Fruit fly (Drosophila melanogaster) whole organism, pupa: ENCODE measurements around the gene CG46281.
A peak's percentile ranks its signal among the peaks of the same experiment; 100 is the strongest.

ENCODE experiments used
- CG10348 ChIP-seq: fragments of 200-800 bp; sonication (Bioruptor generic); IDR thresholded peaks from 2 replicates; pipeline ENCODE4 v1.3.6; 2022; ENCODE audit warnings: missing biosample characterization, missing genetic modification characterization
- CG12605 ChIP-seq: fragments of 200-800 bp; sonication (Bioruptor generic); IDR thresholded peaks from 2 replicates; pipeline ENCODE4 v1.3.6; 2022; ENCODE audit warnings: missing biosample characterization, missing genetic modification characterization
- CG13204 ChIP-seq: fragments of 200-800 bp; sonication (Bioruptor generic); optimal IDR thresholded peaks from 2 replicates; lab custom pipeline; 2018; ENCODE audit warnings: missing biosample characterization, mild to moderate bottlenecking, missing genetic modification characterization, moderate library complexity
- CG14655 ChIP-seq: fragments of 200-800 bp; sonication (Bioruptor generic); optimal IDR thresholded peaks from 3 replicates; lab custom pipeline; 2017; ENCODE audit warnings: mild to moderate bottlenecking, missing biosample characterization, missing genetic modification reagents, missing genetic modification characterization
- CG15710 ChIP-seq: fragments of 200-800 bp; sonication (Bioruptor generic); optimal IDR thresholded peaks from 2 replicates; lab custom pipeline; 2018; ENCODE audit warnings: missing biosample characterization, mild to moderate bottlenecking, missing genetic modification characterization, moderate library complexity
- CG17806 ChIP-seq: fragments of 200-800 bp; sonication (Bioruptor generic); optimal IDR thresholded peaks from 2 replicates; lab custom pipeline; 2018; ENCODE audit warnings: missing biosample characterization, mild to moderate bottlenecking, missing genetic modification characterization, moderate library complexity
- CG32121 ChIP-seq: fragments of 200-800 bp; sonication (Bioruptor generic); IDR thresholded peaks from 2 replicates; pipeline ENCODE4 v1.3.6; 2022; ENCODE audit warnings: missing biosample characterization, missing genetic modification characterization
- CG34367 ChIP-seq: fragments of 200-800 bp; sonication (Bioruptor generic); optimal IDR thresholded peaks from 2 replicates; lab custom pipeline; 2018; ENCODE audit warnings: missing biosample characterization, mild to moderate bottlenecking, missing genetic modification characterization
- CG4496 ChIP-seq: fragments of 200-800 bp; sonication (Bioruptor generic); IDR thresholded peaks from 3 replicates; pipeline ENCODE4 v1.3.6; 2022; ENCODE audit warnings: missing biosample characterization, missing genetic modification characterization
- CG8159 ChIP-seq: fragments of 200-800 bp; sonication (Bioruptor generic); optimal IDR thresholded peaks from 3 replicates; lab custom pipeline; 2018; ENCODE audit warnings: missing biosample characterization, mild to moderate bottlenecking, missing genetic modification characterization, moderate library complexity
- CG8301 ChIP-seq: fragments of 200-800 bp; sonication (Bioruptor generic); optimal IDR thresholded peaks from 2 replicates; lab custom pipeline; 2018; ENCODE audit warnings: missing biosample characterization, mild to moderate bottlenecking, missing genetic modification characterization
- CG9948 ChIP-seq: fragments of 200-800 bp; sonication (Bioruptor generic); optimal IDR thresholded peaks from 2 replicates; lab custom pipeline; 2018; ENCODE audit warnings: missing biosample characterization, mild to moderate bottlenecking, missing genetic modification characterization, moderate library complexity
- D1 ChIP-seq: fragments of 200-800 bp; sonication (Bioruptor generic); optimal IDR thresholded peaks from 2 replicates; lab custom pipeline; 2018; ENCODE audit warnings: missing biosample characterization, mild to moderate bottlenecking, missing genetic modification characterization, moderate library complexity
- EcR ChIP-seq: fragments of 200-800 bp; sonication (Bioruptor generic); optimal IDR thresholded peaks from 3 replicates; lab custom pipeline; 2019; ENCODE audit warnings: missing biosample characterization, missing genetic modification characterization, mild to moderate bottlenecking, moderate library complexity, missing genetic modification reagents
- Ets98B ChIP-seq: fragments of 200-800 bp; sonication (Bioruptor generic); IDR thresholded peaks from 2 replicates; pipeline ENCODE4 v1.3.6; 2022; ENCODE audit warnings: missing biosample characterization, missing genetic modification characterization
- Pif1A ChIP-seq: fragments of 200-800 bp; sonication (Bioruptor generic); optimal IDR thresholded peaks from 3 replicates; lab custom pipeline; 2016; ENCODE audit warnings: missing biosample characterization, missing genetic modification characterization
- Pif1B ChIP-seq: fragments of 200-800 bp; sonication (Bioruptor generic); optimal IDR thresholded peaks from 3 replicates; lab custom pipeline; 2016; ENCODE audit warnings: missing biosample characterization, missing genetic modification characterization
- Snoo ChIP-seq: fragments of 200-800 bp; sonication (Bioruptor generic); optimal IDR thresholded peaks from 3 replicates; lab custom pipeline; 2017; ENCODE audit warnings: missing biosample characterization, mild to moderate bottlenecking, missing genetic modification characterization, inconsistent platforms
- fd96Ca ChIP-seq: fragments of 200-800 bp; sonication (Bioruptor generic); IDR thresholded peaks from 3 replicates; pipeline ENCODE4 v1.3.6; 2022; ENCODE audit warnings: missing biosample characterization, missing genetic modification characterization
- gl ChIP-seq: fragments of 200-800 bp; sonication (Bioruptor generic); optimal IDR thresholded peaks from 2 replicates; lab custom pipeline; 2018; ENCODE audit warnings: missing biosample characterization, mild to moderate bottlenecking, missing genetic modification characterization
- rn ChIP-seq: fragments of 200-800 bp; sonication (Bioruptor generic); IDR thresholded peaks from 2 replicates; pipeline ENCODE4 v1.3.6; 2022; ENCODE audit warnings: missing biosample characterization, missing genetic modification characterization

Gene CG46281

dm6 chr3R:13057121-13057805, 27.2 kb upstream of the CG46281 start, which contains the start of gene sim:
sim (plus strand) TSS chr3R:13057755.
- TF ChIP-seq CG17806 (tag; lab: Kevin White, UChicago) (no peak), fd96Ca (GFP tag; lab: Robert Waterston, UW) (0 out of 3 replicates have a peak, but pooled peaks have one; percentile 35), CG13204 (GFP tag; lab: Kevin White, UChicago) (peak; percentile 47)

dm6 chr3R:13056553-13056952, 26.4 kb upstream of the CG46281 start:
- TF ChIP-seq CG8301 (no peak), CG12605 (GFP tag; lab: Robert Waterston, UW) (no peak), Pif1A (GFP tag; lab: Kevin White, UChicago) (no peak), Snoo (tag; lab: Kevin White, UChicago) (no peak), CG34367 (tag; lab: Kevin White, UChicago) (no peak), CG8159 (tag; lab: Kevin White, UChicago) (no peak), EcR (GFP tag; lab: Kevin White, UChicago) (no peak), CG17806 (tag; lab: Kevin White, UChicago) (no peak), Ets98B (GFP tag; lab: Robert Waterston, UW) (no peak), gl (tag; lab: Kevin White, UChicago) (no peak), CG13204 (GFP tag; lab: Kevin White, UChicago) (no peak), fd96Ca (GFP tag; lab: Robert Waterston, UW) (no peak), CG14655 (GFP tag; lab: Kevin White, UChicago) (no peak), CG32121 (no peak), Pif1B (no peak), CG10348 (GFP tag; lab: Robert Waterston, UW) (no peak), rn (GFP tag; lab: Robert Waterston, UW) (no peak), CG4496 (GFP tag; lab: Robert Waterston, UW) (no peak), CG15710 (tag; lab: Kevin White, UChicago) (no peak), CG9948 (tag; lab: Kevin White, UChicago) (no peak)

- TF ChIP-seq D1 (no peak), Pif1A (GFP tag; lab: Kevin White, UChicago) (no peak), fd96Ca (GFP tag; lab: Robert Waterston, UW) (no peak), CG14655 (GFP tag; lab: Kevin White, UChicago) (no peak)
- TF ChIP-seq, all 21 proteins: peak for 0
These were observed 22.0 kb upstream of the CG46281 start, which contains the start of gene pic for dm6 chr3R:13051942-13052693. pic (plus strand) TSS chr3R:13052245.

dm6 chr3R:13051298-13051723, 21.2 kb upstream of the CG46281 start, which contains the start of gene CG7966:
CG7966 (minus strand) TSS chr3R:13051453.
- TF ChIP-seq Pif1A (GFP tag; lab: Kevin White, UChicago), result no peak
- TF ChIP-seq CG9948 (tag; lab: Kevin White, UChicago), result no peak
- TF ChIP-seq CG8301, result no peak
- no peak for TF ChIP-seq CG34367 (tag; lab: Kevin White, UChicago)
- no peak for TF ChIP-seq D1
- peak; percentile 59; the same call in 1 of the 3 replicates for TF ChIP-seq CG4496 (GFP tag; lab: Robert Waterston, UW)
- TF ChIP-seq CG8159 (tag; lab: Kevin White, UChicago), result peak; percentile 1
- peak; percentile 53 for TF ChIP-seq CG12605 (GFP tag; lab: Robert Waterston, UW)
- TF ChIP-seq Ets98B (GFP tag; lab: Robert Waterston, UW), result peak; percentile 43; the same call in 1 of the 2 replicates
- TF ChIP-seq rn (GFP tag; lab: Robert Waterston, UW), result no peak
- peak; percentile 6 for TF ChIP-seq CG15710 (tag; lab: Kevin White, UChicago)
- no peak for TF ChIP-seq CG13204 (GFP tag; lab: Kevin White, UChicago)
- TF ChIP-seq CG14655 (GFP tag; lab: Kevin White, UChicago), result no peak
- TF ChIP-seq Pif1B, result no peak
- peak; percentile 67 for TF ChIP-seq EcR (GFP tag; lab: Kevin White, UChicago)
- peak; percentile 28; the same call in 1 of the 3 replicates for TF ChIP-seq fd96Ca (GFP tag; lab: Robert Waterston, UW)
- TF ChIP-seq gl (tag; lab: Kevin White, UChicago), result peak; percentile 41
- TF ChIP-seq CG17806 (tag; lab: Kevin White, UChicago), result no peak
- TF ChIP-seq CG10348 (GFP tag; lab: Robert Waterston, UW), result no peak
- peak; percentile 34 for TF ChIP-seq Snoo (tag; lab: Kevin White, UChicago)
- TF ChIP-seq CG32121, result no peak

- TF ChIP-seq CG8301 (no peak), EcR (GFP tag; lab: Kevin White, UChicago) (no peak), CG32121 (no peak), CG17806 (tag; lab: Kevin White, UChicago) (no peak), Ets98B (GFP tag; lab: Robert Waterston, UW) (no peak)
- TF ChIP-seq, all 21 proteins: peak for 0
These were observed 17.3 kb upstream of the CG46281 start, which contains the start of gene CG31157 for dm6 chr3R:13047431-13047830. CG31157 (plus strand) TSS chr3R:13047731.
